Worm (Caenorhabditis elegans): ENCODE data around the gene T01B7.13.

- TF ChIP-seq fkh-6 (tag; optimal IDR thresholded peaks at IDR 0.05) (no peak), sox-4 (tag; optimal IDR thresholded peaks at IDR 0.05) (no peak), pha-4 (tag; optimal IDR thresholded peaks at IDR 0.05) (no peak), npax-4 (tag; optimal IDR thresholded peaks at IDR 0.05) (no peak), elt-2 (tag; optimal IDR thresholded peaks at IDR 0.05) (no peak), hlh-15 (tag; optimal IDR thresholded peaks at IDR 0.05) (no peak), ztf-16 (tag; optimal IDR thresholded peaks at IDR 0.05) (no peak), rnt-1 (tag; optimal IDR thresholded peaks at IDR 0.05) (no peak), nfya-1 (tag; optimal IDR thresholded peaks at IDR 0.05) (no peak), ama-1 (optimal IDR thresholded peaks at IDR 0.05) (no peak), unc-55 (GFP tag; optimal IDR thresholded peaks at IDR 0.05) (no peak)
Measured at ce11 chrII:8668871-8669270, 46.3 kb upstream of the T01B7.13 start.

Data from whole organism, late embryonic.